Fruit fly (Drosophila melanogaster) whole organism, embryonic: ENCODE measurements around the gene shv.

Experiments used
- Atf3 ChIP-seq: fragments of 200-800 bp; sonication (Bioruptor generic); optimal IDR thresholded peaks from 3 replicates; lab custom pipeline; 2016; ENCODE audit warnings: missing biosample characterization, missing genetic modification characterization
- Atf6 ChIP-seq: fragments of 200-800 bp; sonication (Bioruptor generic); IDR thresholded peaks from 2 replicates; pipeline ENCODE4 v1.3.6; 2022; ENCODE audit warnings: missing biosample characterization, missing genetic modification characterization
- CG11723 ChIP-seq: fragments of 200-800 bp; sonication (Bioruptor generic); optimal IDR thresholded peaks from 2 replicates; lab custom pipeline; 2017; ENCODE audit warnings: missing biosample characterization, mild to moderate bottlenecking, missing genetic modification characterization
- CG12219 ChIP-seq: fragments of 200-800 bp; sonication (Bioruptor generic); optimal IDR thresholded peaks from 3 replicates; lab custom pipeline; 2018; ENCODE audit warnings: missing biosample characterization, mild to moderate bottlenecking, missing genetic modification characterization
- CG12391 ChIP-seq: fragments of 200-800 bp; sonication (Bioruptor generic); optimal IDR thresholded peaks from 3 replicates; lab custom pipeline; 2018; ENCODE audit warnings: missing biosample characterization, mild to moderate bottlenecking, missing genetic modification characterization, moderate library complexity
- CG13287 ChIP-seq: fragments of 200-800 bp; sonication (Bioruptor generic); IDR thresholded peaks from 2 replicates; pipeline ENCODE4 v1.3.6; 2022; ENCODE audit warnings: missing biosample characterization, missing genetic modification characterization; ENCODE audit not compliant: partially characterized antibody
- CG14050 ChIP-seq: fragments of 200-800 bp; sonication (Bioruptor generic); IDR thresholded peaks from 3 replicates; pipeline ENCODE4 v1.3.6; 2022; ENCODE audit warnings: missing biosample characterization, missing genetic modification characterization
- CG1602 ChIP-seq: fragments of 200-800 bp; sonication (Bioruptor generic); optimal IDR thresholded peaks from 3 replicates; lab custom pipeline; 2016; ENCODE audit warnings: missing biosample characterization, missing genetic modification characterization
- CG17359 ChIP-seq: fragments of 200-800 bp; sonication (Bioruptor generic); optimal IDR thresholded peaks from 3 replicates; lab custom pipeline; 2018; ENCODE audit warnings: missing biosample characterization, mild to moderate bottlenecking, missing genetic modification characterization, moderate library complexity
- CG18599 ChIP-seq: fragments of 200-800 bp; sonication (Bioruptor generic); optimal IDR thresholded peaks from 3 replicates; lab custom pipeline; 2017; ENCODE audit warnings: missing biosample characterization, missing genetic modification characterization, mild to moderate bottlenecking, moderate library complexity, missing genetic modification reagents
- CG2116 ChIP-seq: fragments of 200-800 bp; sonication (Bioruptor generic); optimal IDR thresholded peaks from 3 replicates; lab custom pipeline; 2018; ENCODE audit warnings: missing biosample characterization, mild to moderate bottlenecking, missing genetic modification characterization
- CG2712 ChIP-seq: fragments of 200-800 bp; optimal IDR thresholded peaks from 3 replicates; lab custom pipeline; 2019; ENCODE audit warnings: missing biosample characterization, mild to moderate bottlenecking, missing genetic modification characterization, moderate library complexity
- CG30020 ChIP-seq: fragments of 200-800 bp; optimal IDR thresholded peaks from 2 replicates; lab custom pipeline; 2019; ENCODE audit warnings: missing biosample characterization, mild to moderate bottlenecking, missing genetic modification characterization, moderate library complexity
- CG30403 ChIP-seq: fragments of 200-800 bp; sonication (Bioruptor generic); optimal IDR thresholded peaks from 3 replicates; lab custom pipeline; 2016; ENCODE audit warnings: missing biosample characterization, missing genetic modification characterization
- CG3281 ChIP-seq: fragments of 200-800 bp; sonication (Bioruptor generic); optimal IDR thresholded peaks from 3 replicates; lab custom pipeline; 2017; ENCODE audit warnings: missing biosample characterization, mild to moderate bottlenecking, missing genetic modification characterization
- CG43689 ChIP-seq: fragments of 200-800 bp; sonication (Bioruptor generic); IDR thresholded peaks from 2 replicates; pipeline ENCODE4 v1.3.6; 2022; ENCODE audit warnings: missing biosample characterization, missing genetic modification characterization
- CG6689 ChIP-seq: fragments of 200-800 bp; sonication (Bioruptor generic); IDR thresholded peaks from 2 replicates; pipeline ENCODE4 v1.3.6; 2022; ENCODE audit warnings: missing biosample characterization, missing genetic modification characterization
- CG7963 ChIP-seq: fragments of 200-800 bp; sonication (Bioruptor generic); IDR thresholded peaks from 3 replicates; pipeline ENCODE4 v1.3.6; 2022; ENCODE audit warnings: missing biosample characterization, missing genetic modification characterization; ENCODE audit not compliant: partially characterized antibody
- CG7987 ChIP-seq: fragments of 200-800 bp; sonication (Bioruptor generic); optimal IDR thresholded peaks from 2 replicates; lab custom pipeline; 2018; ENCODE audit warnings: missing biosample characterization, mild to moderate bottlenecking, missing genetic modification characterization, moderate library complexity
- CrebB ChIP-seq: fragments of 200-800 bp; sonication (Bioruptor generic); optimal IDR thresholded peaks from 3 replicates; lab custom pipeline; 2018; ENCODE audit warnings: missing biosample characterization, mild to moderate bottlenecking, missing genetic modification characterization
- Dbx ChIP-seq: fragments of 200-800 bp; sonication (Bioruptor generic); IDR thresholded peaks from 3 replicates; pipeline ENCODE4 v1.3.6; 2022; ENCODE audit warnings: missing biosample characterization, missing genetic modification characterization
- Dip3 ChIP-seq: fragments of 200-800 bp; sonication (Bioruptor generic); optimal IDR thresholded peaks from 3 replicates; lab custom pipeline; 2016; ENCODE audit warnings: missing biosample characterization, missing genetic modification characterization
- Drgx ChIP-seq: fragments of 200-800 bp; sonication (Bioruptor generic); IDR thresholded peaks from 2 replicates; pipeline ENCODE4 v1.3.6; 2022; ENCODE audit warnings: missing biosample characterization, missing genetic modification characterization
- E2f2 ChIP-seq: fragments of 200-800 bp; sonication (Bioruptor generic); IDR thresholded peaks from 2 replicates; pipeline ENCODE4 v1.3.6; 2022; ENCODE audit warnings: missing biosample characterization, missing genetic modification characterization
- HLH54F ChIP-seq: fragments of 200-800 bp; sonication (Bioruptor generic); optimal IDR thresholded peaks from 3 replicates; lab custom pipeline; 2016; ENCODE audit warnings: missing biosample characterization, missing genetic modification characterization
- Hand ChIP-seq: fragments of 200-800 bp; sonication (Bioruptor generic); optimal IDR thresholded peaks from 2 replicates; lab custom pipeline; 2017; ENCODE audit warnings: mild to moderate bottlenecking, missing biosample characterization, missing genetic modification reagents, missing genetic modification characterization
- HmgZ ChIP-seq: fragments of 200-800 bp; sonication (Bioruptor generic); optimal IDR thresholded peaks from 2 replicates; lab custom pipeline; 2018; ENCODE audit warnings: missing biosample characterization, mild to moderate bottlenecking, missing genetic modification characterization
- Hr78 ChIP-seq, 2 experiments: fragments of 200-800 bp in 1 of 2; fragments of >200 bp in 1 of 2; sonication (Bioruptor generic) in 1 of 2; optimal IDR thresholded peaks; 2 replicates each; lab custom pipeline; 2017 to 2019; ENCODE audit warnings: missing biosample characterization in 2 of 2, missing genetic modification characterization in 2 of 2, mild to moderate bottlenecking in 1 of 2, moderate library complexity in 1 of 2
- Mad ChIP-seq: fragments of 200-800 bp; sonication (Bioruptor generic); optimal IDR thresholded peaks from 2 replicates; lab custom pipeline; 2016; ENCODE audit warnings: missing biosample characterization, missing genetic modification characterization
- NFAT ChIP-seq: fragments of 200-800 bp; sonication (Bioruptor generic); IDR thresholded peaks from 2 replicates; pipeline ENCODE4 v1.3.6; 2022; ENCODE audit warnings: missing biosample characterization, missing genetic modification characterization
- Oli ChIP-seq: fragments of 200-800 bp; sonication (Bioruptor generic); optimal IDR thresholded peaks from 2 replicates; lab custom pipeline; 2018; ENCODE audit warnings: missing biosample characterization, mild to moderate bottlenecking, missing genetic modification characterization, moderate library complexity
- Ravus ChIP-seq: fragments of 200-800 bp; sonication (Bioruptor generic); IDR thresholded peaks from 2 replicates; pipeline ENCODE4 v1.3.6; 2022; ENCODE audit warnings: missing biosample characterization, missing genetic modification characterization
- Stat92E ChIP-seq, 3 experiments: fragments of >200 bp in 2 of 3; fragments of 200-800 bp in 1 of 3; sonication (Bioruptor generic) in 1 of 3; optimal IDR thresholded peaks; 2 replicates each; lab custom pipeline; 2017 to 2019; ENCODE audit warnings: missing biosample characterization in 3 of 3, missing genetic modification characterization in 3 of 3, mild to moderate bottlenecking in 1 of 3, moderate library complexity in 1 of 3
- Usf ChIP-seq: fragments of 200-800 bp; sonication (Bioruptor generic); optimal IDR thresholded peaks from 2 replicates; lab custom pipeline; 2017; ENCODE audit warnings: missing genotype, missing biosample characterization, missing genetic modification characterization
- chif ChIP-seq, 2 experiments: fragments of 200-800 bp; sonication (Bioruptor generic); optimal IDR thresholded peaks; 3 replicates each; lab custom pipeline; 2016; ENCODE audit warnings: missing biosample characterization in 2 of 2, missing genetic modification characterization in 2 of 2
- corto ChIP-seq: fragments of 200-800 bp; sonication (Bioruptor generic); optimal IDR thresholded peaks from 2 replicates; lab custom pipeline; 2016; ENCODE audit warnings: missing biosample characterization, mild to moderate bottlenecking, missing genetic modification characterization, moderate library complexity
- esg ChIP-seq: fragments of 200-800 bp; sonication (Bioruptor generic); conservative IDR thresholded peaks from 2 replicates; pipeline ENCODE4 v1.3.6; 2022; ENCODE audit warnings: missing biosample characterization, missing genetic modification characterization
- fu2 ChIP-seq: fragments of 200-800 bp; sonication (Bioruptor generic); optimal IDR thresholded peaks from 2 replicates; lab custom pipeline; 2016; ENCODE audit warnings: missing biosample characterization, missing genetic modification characterization
- gsb-n ChIP-seq: fragments of 200-800 bp; sonication (Bioruptor generic); optimal IDR thresholded peaks from 3 replicates; lab custom pipeline; 2018; ENCODE audit warnings: missing biosample characterization, mild to moderate bottlenecking, missing genetic modification characterization
- gt ChIP-seq: fragments of 200-800 bp; sonication (Bioruptor generic); IDR thresholded peaks from 2 replicates; pipeline ENCODE4 v1.3.6; 2022; ENCODE audit warnings: missing biosample characterization, missing genetic modification characterization
- knrl ChIP-seq: fragments of 200-800 bp; sonication (Bioruptor generic); IDR thresholded peaks from 3 replicates; pipeline ENCODE4 v1.3.6; 2022; ENCODE audit warnings: missing biosample characterization, missing genetic modification characterization; ENCODE audit not compliant: partially characterized antibody
- lola ChIP-seq, 3 experiments: fragments of >200 bp in 2 of 3; fragments of 200-800 bp in 1 of 3; sonication (Bioruptor generic) in 1 of 3; optimal IDR thresholded peaks; 2 replicates each; lab custom pipeline; 2017 to 2019; ENCODE audit warnings: missing biosample characterization in 3 of 3, missing genetic modification characterization in 3 of 3, mild to moderate bottlenecking in 1 of 3, moderate library complexity in 1 of 3
- luna ChIP-seq: fragments of 200-800 bp; sonication (Bioruptor generic); optimal IDR thresholded peaks from 2 replicates; lab custom pipeline; 2016; ENCODE audit warnings: missing biosample characterization, missing genetic modification characterization
- peb ChIP-seq: fragments of 200-800 bp; sonication (Bioruptor generic); IDR thresholded peaks from 2 replicates; pipeline ENCODE4 v1.3.6; 2022; ENCODE audit warnings: missing biosample characterization, missing genetic modification characterization
- ssp ChIP-seq: fragments of 200-800 bp; sonication (Bioruptor generic); IDR thresholded peaks from 2 replicates; pipeline ENCODE4 v1.3.6; 2022; ENCODE audit warnings: missing biosample characterization, missing genetic modification characterization
- vvl ChIP-seq: fragments of 200-800 bp; sonication (Bioruptor generic); IDR thresholded peaks from 2 replicates; pipeline ENCODE4 v1.3.6; 2022; ENCODE audit warnings: missing biosample characterization, missing genetic modification characterization
- wdn ChIP-seq: fragments of 200-800 bp; sonication (Bioruptor generic); IDR thresholded peaks from 2 replicates; pipeline ENCODE4 v1.3.6; 2022; ENCODE audit warnings: missing biosample characterization, missing genetic modification characterization
- zen2 ChIP-seq: fragments of 200-800 bp; sonication (Bioruptor generic); IDR thresholded peaks from 3 replicates; pipeline ENCODE4 v1.3.6; 2022; ENCODE audit warnings: missing biosample characterization, missing genetic modification characterization; ENCODE audit not compliant: partially characterized antibody

The shv gene

dm6 chr2L:471021-471479 lies 18.1 kb downstream of the shv start (continued):
- TF ChIP-seq wdn (GFP tag; lab: Robert Waterston, UW) (no peak), CG30403 (peak; percentile 29), Oli (tag; lab: Kevin White, UChicago) (peak; percentile 61), Stat92E (GFP tag; optimal IDR thresholded peaks at IDR 0.05; lab: Kevin White, UChicago) (no peak), CG2116 (GFP tag; lab: Kevin White, UChicago) (no peak), HLH54F (GFP tag; lab: Kevin White, UChicago) (no peak), corto (GFP tag; lab: Kevin White, UChicago) (no peak), CG30020 (tag; lab: Kevin White, UChicago) (no peak), Atf6 (GFP tag; lab: Robert Waterston, UW) (no peak), E2f2 (GFP tag; lab: Robert Waterston, UW) (no peak; the same call in 1 of the 2 replicates), HmgZ (tag; lab: Kevin White, UChicago) (no peak), gt (GFP tag; lab: Robert Waterston, UW) (no peak), CG17359 (tag; lab: Kevin White, UChicago) (peak; percentile 81), NFAT (GFP tag; lab: Robert Waterston, UW) (no peak), knrl (GFP tag; lab: Robert Waterston, UW) (no peak), Hr78 (GFP tag; optimal IDR thresholded peaks at IDR 0.05; lab: Kevin White, UChicago) (no peak), CrebB (tag; lab: Kevin White, UChicago) (no peak), Drgx (0 out of 2 replicates have a peak, but pooled peaks have one; percentile 61), chif (GFP tag; optimal IDR thresholded peaks at IDR 0.05; lab: Kevin White, UChicago) (no peak), vvl (GFP tag; lab: Robert Waterston, UW) (no peak), CG3281 (GFP tag; lab: Kevin White, UChicago) (peak; percentile 56), esg (GFP tag; lab: Robert Waterston, UW) (no peak)

DNA sequence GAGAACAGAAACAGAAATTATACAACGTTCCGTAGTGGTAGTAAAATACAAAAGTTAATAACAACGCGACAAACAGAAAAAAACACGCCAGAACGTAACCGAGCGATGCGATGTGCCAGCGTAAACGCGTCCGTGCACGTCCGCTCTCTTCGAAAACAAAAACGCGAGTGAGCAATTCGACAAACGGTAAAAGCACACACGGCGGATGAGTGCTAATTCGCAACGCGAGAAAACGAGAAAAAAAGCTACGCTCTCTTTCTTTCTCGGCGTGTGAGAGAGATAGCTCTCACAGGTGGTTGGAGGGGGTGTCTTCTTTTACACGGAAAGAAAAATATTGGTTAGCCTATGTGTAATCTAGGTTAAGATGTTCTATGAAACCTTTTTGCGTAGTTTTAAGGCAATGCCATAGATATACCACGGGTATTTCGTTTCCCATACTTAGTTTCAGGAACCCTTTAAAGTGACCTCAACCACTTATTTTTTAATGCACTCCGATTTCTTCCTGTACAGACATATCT lies 19.2 kb downstream of the shv start, which contains the start of gene CG4297:
TSS of gene CG4297 (minus strand) at position 128 of the 518 bp plus-strand sequence.
- TF ChIP-seq gsb-n (tag; lab: Kevin White, UChicago) (peak; percentile 84), Dbx (no peak), CG12219 (GFP tag; lab: Kevin White, UChicago) (peak; percentile 93), CG18599 (GFP tag; lab: Kevin White, UChicago) (peak; percentile 96), CG14050 (GFP tag; lab: Robert Waterston, UW) (no peak), CG6689 (GFP tag; lab: Robert Waterston, UW) (no peak), CG2712 (tag; lab: Kevin White, UChicago) (peak; percentile 93), CG7963 (GFP tag; lab: Robert Waterston, UW) (no peak), fu2 (GFP tag; lab: Kevin White, UChicago) (peak; percentile 94), Dip3 (GFP tag; lab: Kevin White, UChicago) (peak; percentile 90), CG13287 (GFP tag; lab: Robert Waterston, UW) (no peak), peb (no peak), ssp (GFP tag; lab: Robert Waterston, UW) (no peak), lola (GFP tag; optimal IDR thresholded peaks at IDR 0.05; lab: Kevin White, UChicago) (peak in 1 of 3 experiments; percentile 78), Hand (GFP tag; lab: Kevin White, UChicago) (peak; percentile 94), knrl (GFP tag; lab: Robert Waterston, UW) (no peak), CG43689 (GFP tag; lab: Robert Waterston, UW) (no peak), CG12391 (peak; percentile 90), Mad (peak; percentile 86), CG2116 (GFP tag; lab: Kevin White, UChicago) (peak; percentile 47), Atf3 (GFP tag; lab: Kevin White, UChicago) (peak; percentile 92), zen2 (no peak), Ravus (GFP tag; lab: Robert Waterston, UW) (no peak), CG11723 (GFP tag; lab: Kevin White, UChicago) (peak; percentile 82), luna (GFP tag; lab: Kevin White, UChicago) (peak; percentile 60), Usf (GFP tag; lab: Kevin White, UChicago) (peak; percentile 78), CG1602 (GFP tag; lab: Kevin White, UChicago) (peak; percentile 91), Drgx (no peak), CG7987 (GFP tag; lab: Kevin White, UChicago) (peak; percentile 85)
